Fruit fly (Drosophila melanogaster) whole organism, embryonic: ENCODE results near the gene Gart.
A peak's percentile ranks its signal among the peaks of the same experiment; 100 is the strongest.

Experiments used
- CG11695 ChIP-seq: fragments of 200-800 bp; sonication (Bioruptor generic); IDR thresholded peaks from 3 replicates; pipeline ENCODE4 v1.3.6; 2022; ENCODE audit warnings: missing biosample characterization, missing genetic modification characterization
- CG12659 ChIP-seq: fragments of 200-800 bp; sonication (Bioruptor generic); optimal IDR thresholded peaks from 3 replicates; lab custom pipeline; 2017; ENCODE audit warnings: mild to moderate bottlenecking, missing biosample characterization, missing genetic modification reagents, missing genetic modification characterization
- CG12942 ChIP-seq: fragments of 200-800 bp; sonication (Bioruptor generic); optimal IDR thresholded peaks from 3 replicates; lab custom pipeline; 2016; ENCODE audit warnings: missing biosample characterization, missing genetic modification characterization
- CG13424 ChIP-seq: fragments of 200-800 bp; sonication (Bioruptor generic); optimal IDR thresholded peaks from 2 replicates; lab custom pipeline; 2019; ENCODE audit warnings: missing biosample characterization, mild to moderate bottlenecking, missing genetic modification characterization, moderate library complexity
- CG14441 ChIP-seq: fragments of 200-800 bp; sonication (Bioruptor generic); IDR thresholded peaks from 2 replicates; pipeline ENCODE4 v1.3.6; 2022; ENCODE audit warnings: missing biosample characterization, missing genetic modification characterization
- CG17328 ChIP-seq: fragments of 200-800 bp; sonication (Bioruptor generic); IDR thresholded peaks from 2 replicates; pipeline ENCODE4 v1.3.6; 2022; ENCODE audit warnings: missing biosample characterization, missing genetic modification characterization
- CG17802 ChIP-seq: fragments of 200-800 bp; sonication (Bioruptor generic); optimal IDR thresholded peaks from 2 replicates; lab custom pipeline; 2018; ENCODE audit warnings: missing biosample characterization, mild to moderate bottlenecking, missing genetic modification characterization, moderate library complexity
- CG1792 ChIP-seq: fragments of 200-800 bp; sonication (Bioruptor generic); optimal IDR thresholded peaks from 2 replicates; lab custom pipeline; 2016; ENCODE audit warnings: missing biosample characterization, missing genetic modification characterization
- CG18764 ChIP-seq: fragments of 200-800 bp; sonication (Bioruptor generic); optimal IDR thresholded peaks from 3 replicates; lab custom pipeline; 2016; ENCODE audit warnings: missing biosample characterization, missing genetic modification characterization
- CG2129 ChIP-seq: fragments of 200-800 bp; sonication (Bioruptor generic); IDR thresholded peaks from 2 replicates; pipeline ENCODE4 v1.3.6; 2022; ENCODE audit warnings: missing biosample characterization, missing genetic modification characterization; ENCODE audit not compliant: partially characterized antibody
- CG3281 ChIP-seq: fragments of 200-800 bp; sonication (Bioruptor generic); optimal IDR thresholded peaks from 3 replicates; lab custom pipeline; 2017; ENCODE audit warnings: missing biosample characterization, mild to moderate bottlenecking, missing genetic modification characterization
- CG42726 ChIP-seq: fragments of 200-800 bp; sonication (Bioruptor generic); IDR thresholded peaks from 2 replicates; pipeline ENCODE4 v1.3.6; 2022; ENCODE audit warnings: missing biosample characterization, missing genetic modification characterization; ENCODE audit not compliant: partially characterized antibody
- CG4730 ChIP-seq: fragments of 200-800 bp; sonication (Bioruptor generic); IDR thresholded peaks from 2 replicates; pipeline ENCODE4 v1.3.6; 2022; ENCODE audit warnings: missing biosample characterization, missing genetic modification characterization
- CG6813 ChIP-seq: fragments of 200-800 bp; sonication (Bioruptor generic); optimal IDR thresholded peaks from 2 replicates; lab custom pipeline; 2017; ENCODE audit warnings: missing biosample characterization, missing genetic modification characterization, mild to moderate bottlenecking, moderate library complexity, missing genetic modification reagents
- CG7928 ChIP-seq: fragments of 200-800 bp; sonication (Bioruptor generic); optimal IDR thresholded peaks from 2 replicates; lab custom pipeline; 2017; ENCODE audit warnings: missing biosample characterization, mild to moderate bottlenecking, missing genetic modification characterization
- CG8924 ChIP-seq: fragments of 200-800 bp; optimal IDR thresholded peaks from 3 replicates; lab custom pipeline; 2019; ENCODE audit warnings: missing biosample characterization, mild to moderate bottlenecking, missing genetic modification characterization, moderate library complexity
- CG9609 ChIP-seq: fragments of 200-800 bp; sonication (Bioruptor generic); optimal IDR thresholded peaks from 3 replicates; lab custom pipeline; 2016; ENCODE audit warnings: missing biosample characterization, missing genetic modification characterization
- CTCF ChIP-seq: fragments of 200-800 bp; sonication (Bioruptor generic); optimal IDR thresholded peaks from 2 replicates; lab custom pipeline; 2017; ENCODE audit warnings: missing biosample characterization, mild to moderate bottlenecking, missing genetic modification characterization, moderate library complexity
- Chrac-16 ChIP-seq: fragments of 200-800 bp; sonication (Bioruptor generic); optimal IDR thresholded peaks from 3 replicates; lab custom pipeline; 2016; ENCODE audit warnings: missing biosample characterization, missing genetic modification characterization
- Doc3 ChIP-seq: fragments of 200-800 bp; sonication (Bioruptor generic); IDR thresholded peaks from 3 replicates; pipeline ENCODE4 v1.3.6; 2022; ENCODE audit warnings: missing biosample characterization, missing genetic modification characterization; ENCODE audit not compliant: partially characterized antibody
- Drgx ChIP-seq: fragments of 200-800 bp; sonication (Bioruptor generic); IDR thresholded peaks from 2 replicates; pipeline ENCODE4 v1.3.6; 2022; ENCODE audit warnings: missing biosample characterization, missing genetic modification characterization
- ERR ChIP-seq: fragments of 200-800 bp; sonication (Bioruptor generic); optimal IDR thresholded peaks from 2 replicates; lab custom pipeline; 2016; ENCODE audit warnings: missing biosample characterization, missing genetic modification characterization
- Gug ChIP-seq: fragments of 200-800 bp; sonication (Bioruptor generic); IDR thresholded peaks from 4 replicates; pipeline ENCODE4 v1.3.6; 2022; ENCODE audit warnings: missing biosample characterization, missing genetic modification characterization
- HLHmδ ChIP-seq: fragments of 200-800 bp; sonication (Bioruptor generic); optimal IDR thresholded peaks from 2 replicates; lab custom pipeline; 2018; ENCODE audit warnings: missing biosample characterization, mild to moderate bottlenecking, missing genetic modification characterization, moderate library complexity
- HmgZ ChIP-seq: fragments of 200-800 bp; sonication (Bioruptor generic); optimal IDR thresholded peaks from 2 replicates; lab custom pipeline; 2018; ENCODE audit warnings: missing biosample characterization, mild to moderate bottlenecking, missing genetic modification characterization
- Hr39 ChIP-seq: fragments of >200 bp; optimal IDR thresholded peaks from 2 replicates; lab custom pipeline; 2017
- MESR4 ChIP-seq: fragments of 200-800 bp; sonication (Bioruptor generic); optimal IDR thresholded peaks from 2 replicates; lab custom pipeline; 2018; ENCODE audit warnings: missing biosample characterization, mild to moderate bottlenecking, missing genetic modification characterization, moderate library complexity
- Myb ChIP-seq: fragments of 200-800 bp; sonication (Bioruptor generic); optimal IDR thresholded peaks from 2 replicates; lab custom pipeline; 2016; ENCODE audit warnings: missing biosample characterization, missing genetic modification characterization
- NfI ChIP-seq: fragments of 200-800 bp; sonication (Bioruptor generic); optimal IDR thresholded peaks from 3 replicates; lab custom pipeline; 2018; ENCODE audit warnings: missing biosample characterization, mild to moderate bottlenecking, missing genetic modification characterization, moderate library complexity
- Sry-δ ChIP-seq: fragments of 200-800 bp; sonication (Bioruptor generic); optimal IDR thresholded peaks from 2 replicates; lab custom pipeline; 2016; ENCODE audit warnings: missing biosample characterization, missing genetic modification characterization
- abd-A ChIP-seq: fragments of 200-800 bp; sonication (Bioruptor generic); optimal IDR thresholded peaks from 3 replicates; lab custom pipeline; 2019; ENCODE audit warnings: missing biosample characterization, mild to moderate bottlenecking, missing genetic modification characterization, moderate library complexity
- bigmax ChIP-seq: fragments of 200-800 bp; sonication (Bioruptor generic); optimal IDR thresholded peaks from 2 replicates; lab custom pipeline; 2018; ENCODE audit warnings: missing biosample characterization, mild to moderate bottlenecking, missing genetic modification characterization
- cg ChIP-seq: fragments of 200-800 bp; sonication (Bioruptor generic); optimal IDR thresholded peaks from 3 replicates; lab custom pipeline; 2019; ENCODE audit warnings: missing biosample characterization, mild to moderate bottlenecking, missing genetic modification characterization, moderate library complexity
- chinmo ChIP-seq: fragments of 200-800 bp; sonication (Bioruptor generic); IDR thresholded peaks from 4 replicates; pipeline ENCODE4 v1.3.6; 2022; ENCODE audit warnings: missing biosample characterization, missing genetic modification characterization; ENCODE audit not compliant: partially characterized antibody
- ems ChIP-seq: fragments of 200-800 bp; sonication (Bioruptor generic); optimal IDR thresholded peaks from 3 replicates; lab custom pipeline; 2016; ENCODE audit warnings: missing biosample characterization, missing genetic modification characterization
- ftz-f1 ChIP-seq: fragments of 200-800 bp; sonication (Bioruptor generic); optimal IDR thresholded peaks from 2 replicates; lab custom pipeline; 2016; ENCODE audit warnings: missing biosample characterization, missing genetic modification characterization
- gem ChIP-seq: fragments of 200-800 bp; sonication (Bioruptor generic); optimal IDR thresholded peaks from 2 replicates; lab custom pipeline; 2019; ENCODE audit warnings: missing biosample characterization, mild to moderate bottlenecking, missing genetic modification characterization, moderate library complexity
- grn ChIP-seq: fragments of 200-800 bp; sonication (Bioruptor generic); optimal IDR thresholded peaks from 3 replicates; lab custom pipeline; 2017; ENCODE audit warnings: missing biosample characterization, missing genetic modification characterization
- her ChIP-seq: fragments of 200-800 bp; sonication (Bioruptor generic); optimal IDR thresholded peaks from 2 replicates; lab custom pipeline; 2016; ENCODE audit warnings: missing biosample characterization, missing genetic modification characterization
- ind ChIP-seq: fragments of 200-800 bp; sonication (Bioruptor generic); optimal IDR thresholded peaks from 3 replicates; lab custom pipeline; 2016; ENCODE audit warnings: missing biosample characterization, missing genetic modification characterization
- lilli ChIP-seq: fragments of 200-800 bp; sonication (Bioruptor generic); optimal IDR thresholded peaks from 3 replicates; lab custom pipeline; 2016; ENCODE audit warnings: missing biosample characterization, missing genetic modification characterization
- mld ChIP-seq: fragments of 200-800 bp; sonication (Bioruptor generic); IDR thresholded peaks from 3 replicates; pipeline ENCODE4 v1.3.6; 2022; ENCODE audit warnings: missing biosample characterization, missing genetic modification characterization; ENCODE audit not compliant: partially characterized antibody
- nau ChIP-seq: fragments of 200-800 bp; sonication (Bioruptor generic); optimal IDR thresholded peaks from 3 replicates; lab custom pipeline; 2017; ENCODE audit warnings: missing biosample characterization, mild to moderate bottlenecking, missing genetic modification characterization, missing genetic modification reagents
- nerfin-2 ChIP-seq: fragments of 200-800 bp; sonication (Bioruptor generic); IDR thresholded peaks from 2 replicates; pipeline ENCODE4 v1.3.6; 2022; ENCODE audit warnings: missing biosample characterization, missing genetic modification characterization; ENCODE audit not compliant: partially characterized antibody
- tgo ChIP-seq: fragments of 200-800 bp; sonication (Bioruptor generic); IDR thresholded peaks from 3 replicates; pipeline ENCODE4 v1.3.6; 2022; ENCODE audit warnings: missing biosample characterization, missing genetic modification characterization
- tna ChIP-seq: fragments of 200-800 bp; sonication (Bioruptor generic); IDR thresholded peaks from 2 replicates; pipeline ENCODE4 v1.3.6; 2022; ENCODE audit warnings: missing biosample characterization, missing genetic modification characterization; ENCODE audit not compliant: partially characterized antibody
- tup ChIP-seq: fragments of 200-800 bp; sonication (Bioruptor generic); optimal IDR thresholded peaks from 2 replicates; lab custom pipeline; 2016; ENCODE audit warnings: missing biosample characterization, mild to moderate bottlenecking, missing genetic modification characterization, moderate library complexity
- vvl ChIP-seq: fragments of 200-800 bp; sonication (Bioruptor generic); IDR thresholded peaks from 2 replicates; pipeline ENCODE4 v1.3.6; 2022; ENCODE audit warnings: missing biosample characterization, missing genetic modification characterization
- wor ChIP-seq: fragments of 200-800 bp; sonication (Bioruptor generic); IDR thresholded peaks from 2 replicates; pipeline ENCODE4 v1.3.6; 2022; ENCODE audit warnings: missing biosample characterization, missing genetic modification characterization
- yki ChIP-seq: fragments of >200 bp; optimal IDR thresholded peaks from 3 replicates; lab custom pipeline; 2018
- z ChIP-seq: fragments of 200-800 bp; sonication (Bioruptor generic); IDR thresholded peaks from 3 replicates; pipeline ENCODE4 v1.3.6; 2022; ENCODE audit warnings: missing biosample characterization, missing genetic modification characterization
- zen ChIP-seq: fragments of 200-800 bp; sonication (Bioruptor generic); optimal IDR thresholded peaks from 3 replicates; lab custom pipeline; 2018; ENCODE audit warnings: missing biosample characterization, mild to moderate bottlenecking, missing genetic modification characterization, moderate library complexity

The Gart gene

DNA sequence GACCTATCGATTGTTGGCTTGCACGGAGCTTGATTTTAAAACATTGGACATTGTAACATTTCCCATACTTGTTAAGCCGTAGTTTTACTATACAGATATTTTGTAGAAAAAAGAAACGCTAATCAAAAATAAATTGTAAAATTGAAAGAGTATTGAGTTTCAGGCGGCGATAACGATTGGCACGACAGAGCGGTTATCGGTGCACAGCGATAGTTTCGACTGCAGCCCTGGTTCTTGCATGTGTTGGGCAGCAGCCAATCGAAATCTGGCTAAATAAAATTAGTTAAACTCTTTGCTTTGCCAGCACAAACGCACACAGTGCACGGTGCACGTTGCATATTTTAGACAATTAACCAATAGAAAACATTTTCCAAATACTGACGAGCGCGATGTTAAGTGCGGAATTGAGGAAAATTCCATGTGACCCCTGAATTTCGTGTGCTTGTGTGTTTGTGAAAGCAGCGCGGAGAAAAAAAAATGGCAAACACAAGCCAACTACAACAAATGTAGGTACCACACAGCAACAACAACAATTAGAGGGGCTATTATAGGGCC is 14.2 kb upstream of the Gart start, which contains the start of gene milt (continued):
- TF ChIP-seq grn (GFP tag; lab: Kevin White, UChicago) (no peak), CG13424 (tag; lab: Kevin White, UChicago) (no peak), CG7928 (GFP tag; lab: Kevin White, UChicago) (peak; percentile 96), wor (no peak), nau (GFP tag; lab: Kevin White, UChicago) (no peak), Drgx (no peak), CG8924 (peak; percentile 79), ems (GFP tag; lab: Kevin White, UChicago) (peak; percentile 53), gem (tag; lab: Kevin White, UChicago) (no peak), Myb (GFP tag; lab: Kevin White, UChicago) (peak; percentile 33), Chrac-16 (GFP tag; lab: Kevin White, UChicago) (no peak), tna (GFP tag; lab: Robert Waterston, UW) (peak; percentile 92), bigmax (GFP tag; lab: Kevin White, UChicago) (peak; percentile 37), NfI (GFP tag; lab: Kevin White, UChicago) (no peak), mld (GFP tag; lab: Robert Waterston, UW) (peak; percentile 88), ftz-f1 (GFP tag; lab: Kevin White, UChicago) (no peak), CG14441 (GFP tag; lab: Robert Waterston, UW) (no peak), MESR4 (peak; percentile 70), HLHmδ (GFP tag; lab: Kevin White, UChicago) (no peak), vvl (GFP tag; lab: Robert Waterston, UW) (no peak), CTCF (GFP tag; lab: Kevin White, UChicago) (no peak), tgo (GFP tag; lab: Robert Waterston, UW) (no peak), Doc3 (GFP tag; lab: Robert Waterston, UW) (peak; percentile 68; the same call in 2 of the 3 replicates), CG42726 (peak; percentile 86), yki (lab: Kevin White, UChicago) (no peak), her (peak; percentile 5), Gug (GFP tag; lab: Robert Waterston, UW) (no peak), CG4730 (GFP tag; lab: Robert Waterston, UW) (no peak), CG17328 (GFP tag; lab: Robert Waterston, UW) (no peak), HmgZ (tag; lab: Kevin White, UChicago) (peak; percentile 60), CG11695 (GFP tag; lab: Robert Waterston, UW) (no peak), CG12659 (GFP tag; lab: Kevin White, UChicago) (peak; percentile 63), Sry-δ (GFP tag; lab: Kevin White, UChicago) (peak; percentile 83), CG9609 (GFP tag; lab: Kevin White, UChicago) (no peak), chinmo (peak; percentile 78), CG18764 (GFP tag; lab: Kevin White, UChicago) (no peak), ind (GFP tag; lab: Kevin White, UChicago) (no peak), tup (GFP tag; lab: Kevin White, UChicago) (no peak), z (GFP tag; lab: Robert Waterston, UW) (no peak), cg (GFP tag; lab: Kevin White, UChicago) (no peak), lilli (GFP tag; lab: Kevin White, UChicago) (peak; percentile 49), Hr39 (lab: Kevin White, UChicago) (no peak), nerfin-2 (GFP tag; lab: Robert Waterston, UW) (peak; percentile 89), abd-A (tag; lab: Kevin White, UChicago) (no peak), CG17802 (tag; lab: Kevin White, UChicago) (no peak), CG2129 (GFP tag; lab: Robert Waterston, UW) (peak; percentile 35; the same call in 1 of the 2 replicates), ERR (peak; percentile 52), CG1792 (GFP tag; lab: Kevin White, UChicago) (peak; percentile 22), CG12942 (GFP tag; lab: Kevin White, UChicago) (no peak), CG6813 (GFP tag; lab: Kevin White, UChicago) (no peak), CG3281 (GFP tag; lab: Kevin White, UChicago) (no peak), zen (tag; lab: Kevin White, UChicago) (peak; percentile 1)
